Fruit fly (Drosophila melanogaster): ENCODE data around the gene axo.

- TF ChIP-seq Hnf4 (GFP tag; optimal IDR thresholded peaks at IDR 0.05) (peak; percentile 81), CG32264 (GFP tag; optimal IDR thresholded peaks at IDR 0.05) (peak; percentile 31), Dif (GFP tag; optimal IDR thresholded peaks at IDR 0.05; ENCODE audit: partially characterized antibody) (no peak), dl (GFP tag; optimal IDR thresholded peaks at IDR 0.05; ENCODE audit: insufficient read depth in 1 of 2, partially characterized antibody in 2 of 2) (no peak), woc (GFP tag; optimal IDR thresholded peaks at IDR 0.05) (peak; percentile 29), usp (GFP tag; optimal IDR thresholded peaks at IDR 0.05) (no peak), Mio (GFP tag; optimal IDR thresholded peaks at IDR 0.05) (no peak), Vsx2 (GFP tag; optimal IDR thresholded peaks at IDR 0.05; ENCODE audit: partially characterized antibody) (no peak), fru (GFP tag; optimal IDR thresholded peaks at IDR 0.05) (peak; percentile 86), pan (optimal IDR thresholded peaks at IDR 0.05) (no peak), CrebA (GFP tag; optimal IDR thresholded peaks at IDR 0.05; ENCODE audit: borderline replicate concordance) (no peak), h (GFP tag; optimal IDR thresholded peaks at IDR 0.05) (peak; percentile 88)
Measured at dm6 chr3L:4698032-4698431, 10.9 kb upstream of the axo start.
